Worm (Caenorhabditis elegans): ENCODE data around the gene trip-4.
"Not testable (repeated sequence)": the region's sequence is repeated elsewhere in the genome, so short reads cannot be mapped to it uniquely, and the experiment has no call there.

trip-4 gene

DNA sequence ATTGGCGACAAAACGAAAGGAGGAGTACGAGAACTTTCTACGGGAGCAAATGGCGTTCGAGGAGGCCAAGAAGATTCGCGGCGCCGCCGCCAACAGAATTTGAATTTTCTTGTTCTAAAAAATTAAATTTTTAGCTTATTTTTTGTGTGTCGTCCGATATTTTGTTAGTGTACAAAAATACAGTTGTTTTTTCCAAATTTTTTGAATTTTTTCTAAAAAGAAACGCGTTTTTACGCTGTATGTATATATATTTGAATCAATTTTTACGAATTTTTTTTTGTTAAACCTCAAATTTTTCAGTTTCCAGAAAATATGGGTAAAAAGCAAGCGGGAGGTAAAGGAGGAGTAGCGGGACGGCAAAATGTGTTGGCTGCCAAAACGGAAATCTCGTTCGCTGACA is at the start of gene trip-4:
TSS of gene trip-4 (plus strand) at position 301 of the 400 bp plus-strand sequence.
- TF ChIP-seq alr-1 (tag; optimal IDR thresholded peaks at IDR 0.05) (no peak), egl-27 (tag; optimal IDR thresholded peaks at IDR 0.05) (no peak), nhr-10 (tag; optimal IDR thresholded peaks at IDR 0.05) (no peak), fos-1 (tag; optimal IDR thresholded peaks at IDR 0.05) (no peak), nhr-129 (tag; optimal IDR thresholded peaks at IDR 0.05) (no peak), lin-13 (GFP tag; optimal IDR thresholded peaks at IDR 0.05) (no peak), ceh-16 (tag; optimal IDR thresholded peaks at IDR 0.05) (no peak), zag-1 (tag; optimal IDR thresholded peaks at IDR 0.05) (no peak), sma-9 (GFP tag; optimal IDR thresholded peaks at IDR 0.05) (no peak), sma-9 (tag; optimal IDR thresholded peaks at IDR 0.05) (no peak), sem-4 (tag; optimal IDR thresholded peaks at IDR 0.05) (no peak), blmp-1 (tag; optimal IDR thresholded peaks at IDR 0.05; ENCODE audit: insufficient read depth) (no peak), nhr-237 (tag; optimal IDR thresholded peaks at IDR 0.05) (no peak), mdl-1 (tag; optimal IDR thresholded peaks at IDR 0.05) (no peak)

DNA sequence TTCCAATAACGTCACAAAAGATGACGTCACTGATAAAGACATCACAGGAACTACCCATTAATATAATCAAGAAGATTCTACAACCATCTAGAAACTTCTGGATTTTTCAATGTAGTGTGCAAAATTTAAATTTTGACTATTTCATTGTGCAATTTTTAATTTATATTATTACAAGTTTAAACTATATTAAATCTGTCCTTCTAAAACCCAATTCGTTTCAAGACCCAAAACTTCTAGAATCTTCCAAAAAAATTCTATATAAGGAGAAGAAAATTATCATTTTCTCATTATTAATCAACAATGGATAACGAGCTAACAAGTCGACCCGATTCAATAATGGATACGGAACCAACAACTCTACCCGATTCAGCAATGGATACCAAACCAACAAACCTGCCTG is 46.6 kb upstream of the trip-4 start, which contains the start of gene Y53F4B.7:
TSS of gene Y53F4B.7 (plus strand) at position 301 of the 400 bp plus-strand sequence.
- not testable (repeated sequence) for TF ChIP-seq lsy-2, crh-2, lin-39 (tag; optimal IDR thresholded peaks at IDR 0.05)

DNA sequence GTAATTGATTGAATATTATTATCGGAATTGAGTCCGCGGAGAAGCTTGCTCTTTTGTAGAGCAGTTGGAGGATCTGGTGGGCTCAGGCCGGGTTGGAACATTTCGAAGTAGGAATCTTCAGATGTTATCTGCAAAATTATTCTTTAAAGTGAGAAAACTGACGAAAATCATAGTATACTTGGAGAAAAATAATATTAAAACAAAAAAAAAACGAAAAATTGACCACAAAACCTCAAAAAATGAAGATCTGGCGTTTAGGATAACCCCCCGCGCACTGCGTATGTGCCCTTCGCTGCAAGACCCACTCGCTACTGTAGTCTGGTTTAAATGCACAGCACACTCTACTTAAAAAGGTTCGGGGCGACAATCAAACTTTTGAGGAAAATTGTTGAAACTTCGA is 35.8 kb upstream of the trip-4 start, which contains the start of gene Y53F4B.10:
TSS of gene Y53F4B.10 (minus strand) at position 101 of the 400 bp plus-strand sequence.
- TF ChIP-seq nhr-25 (tag; optimal IDR thresholded peaks at IDR 0.05) (no peak), nhr-11 (tag; optimal IDR thresholded peaks at IDR 0.05) (no peak), unc-55 (GFP tag; optimal IDR thresholded peaks at IDR 0.05) (no peak), mab-5 (tag; optimal IDR thresholded peaks at IDR 0.05) (no peak), elt-3 (tag; optimal IDR thresholded peaks at IDR 0.05) (no peak), snpc-4 (tag; optimal IDR thresholded peaks at IDR 0.05) (no peak)

- TF ChIP-seq unc-55 (GFP tag; optimal IDR thresholded peaks at IDR 0.05): peak; percentile 56
- TF ChIP-seq sma-3 (GFP tag; optimal IDR thresholded peaks at IDR 0.05): no peak
These were observed 34.7 kb upstream of the trip-4 start for ce11 chrII:15004538-15004937.

ce11 chrII:15005118-15005517 is 34.1 kb upstream of the trip-4 start:
- no peak for TF ChIP-seq blmp-1 (tag; optimal IDR thresholded peaks at IDR 0.05; ENCODE audit: insufficient read depth)
- TF ChIP-seq ZK546.5 (tag; optimal IDR thresholded peaks at IDR 0.05): no peak
- TF ChIP-seq skn-1 (tag; optimal IDR thresholded peaks at IDR 0.05): no peak
- TF ChIP-seq snpc-4 (tag; optimal IDR thresholded peaks at IDR 0.05): no peak
- no peak for TF ChIP-seq ceh-16 (tag; optimal IDR thresholded peaks at IDR 0.05)
- TF ChIP-seq nhr-6 (tag; optimal IDR thresholded peaks at IDR 0.05): no peak
- no peak for TF ChIP-seq ztf-11 (tag; optimal IDR thresholded peaks at IDR 0.05)
- TF ChIP-seq sem-4 (tag; optimal IDR thresholded peaks at IDR 0.05): no peak
- no peak for TF ChIP-seq unc-62 (GFP tag; optimal IDR thresholded peaks at IDR 0.05)
- no peak for TF ChIP-seq nhr-12 (tag; optimal IDR thresholded peaks at IDR 0.05)
- TF ChIP-seq nhr-23 (tag; optimal IDR thresholded peaks at IDR 0.05): no peak
- no peak for TF ChIP-seq F13H6.1 (tag; optimal IDR thresholded peaks at IDR 0.05)
- TF ChIP-seq ama-1 (optimal IDR thresholded peaks at IDR 0.05): no peak
- TF ChIP-seq nhr-237 (tag; optimal IDR thresholded peaks at IDR 0.05): no peak
- no peak for TF ChIP-seq nhr-25 (tag; optimal IDR thresholded peaks at IDR 0.05)
- no peak for TF ChIP-seq nhr-77 (tag; optimal IDR thresholded peaks at IDR 0.05)

ce11 chrII:15008481-15009057 is 30.6 kb upstream of the trip-4 start:
- no peak for TF ChIP-seq ztf-4 (tag; optimal IDR thresholded peaks at IDR 0.05)
- TF ChIP-seq unc-55 (GFP tag; optimal IDR thresholded peaks at IDR 0.05): no peak
